Worm (Caenorhabditis elegans): ENCODE data around the gene C44C10.10.
A peak's percentile ranks its signal among the peaks of the same experiment; 100 is the strongest.

C44C10.10 gene

ce11 chrX:11680851-11681250, 9.3 kb upstream of the C44C10.10 start, which contains the start of gene T04F8.7:
Gene T04F8.7, minus strand, starts transcription at chrX:11680980.
- no peak for TF ChIP-seq T26A8.4 (GFP tag; IDR thresholded peaks at IDR 0.05)
- TF ChIP-seq ama-1 (optimal IDR thresholded peaks at IDR 0.05) = no peak
- TF ChIP-seq daf-16 (GFP tag; optimal IDR thresholded peaks at IDR 0.05) = no peak
- TF ChIP-seq daf-16 (tag; optimal IDR thresholded peaks at IDR 0.05) = peak; percentile 87
- TF ChIP-seq F44E2.7 (GFP tag; IDR thresholded peaks at IDR 0.05) = no peak
- no peak for TF ChIP-seq nhr-25 (tag; optimal IDR thresholded peaks at IDR 0.05; ENCODE audit: borderline replicate concordance, insufficient read depth)
- no peak for TF ChIP-seq F49E8.2 (tag; optimal IDR thresholded peaks at IDR 0.05; ENCODE audit: borderline replicate concordance)
- TF ChIP-seq nhr-6 (tag; optimal IDR thresholded peaks at IDR 0.05) = no peak
- TF ChIP-seq snpc-1.2 (GFP tag; IDR thresholded peaks at IDR 0.05) = no peak
- no peak for TF ChIP-seq snpc-4 (tag; optimal IDR thresholded peaks at IDR 0.05)
- TF ChIP-seq tra-1 (GFP tag; IDR thresholded peaks at IDR 0.05) = 0 out of 2 replicates have a peak, but pooled peaks have one; percentile 42
- peak; percentile 38 for TF ChIP-seq nhr-48 (tag; optimal IDR thresholded peaks at IDR 0.05)
- TF ChIP-seq egl-43 (GFP tag; IDR thresholded peaks at IDR 0.05) = no peak
- TF ChIP-seq spr-1 (tag; optimal IDR thresholded peaks at IDR 0.05) = no peak
- TF ChIP-seq mdt-29 (GFP tag; IDR thresholded peaks at IDR 0.05) = no peak
- no peak for TF ChIP-seq php-3 (GFP tag; IDR thresholded peaks at IDR 0.05)
- TF ChIP-seq pha-4 (GFP tag; IDR thresholded peaks at IDR 0.05) = no peak
- TF ChIP-seq pha-4 (tag; optimal IDR thresholded peaks at IDR 0.05) = no peak
- TF ChIP-seq F37D6.2 (tag; optimal IDR thresholded peaks at IDR 0.05) = no peak
- no peak for TF ChIP-seq ZK546.5 (tag; optimal IDR thresholded peaks at IDR 0.05)
- peak; percentile 75 for TF ChIP-seq dve-1 (tag; optimal IDR thresholded peaks at IDR 0.05; ENCODE audit: insufficient read depth)
- TF ChIP-seq nhr-76 (tag; optimal IDR thresholded peaks at IDR 0.05) = no peak
- peak; percentile 66 for TF ChIP-seq nhr-28 (tag; optimal IDR thresholded peaks at IDR 0.05)
- TF ChIP-seq lim-7 (GFP tag; IDR thresholded peaks at IDR 0.05) = no peak
- peak; percentile 13 for TF ChIP-seq nhr-77 (tag; optimal IDR thresholded peaks at IDR 0.05)
- no peak for TF ChIP-seq lin-13 (GFP tag; optimal IDR thresholded peaks at IDR 0.05)
- TF ChIP-seq mep-1 (tag; optimal IDR thresholded peaks at IDR 0.05) = no peak
- TF ChIP-seq mxl-2 (GFP tag; conservative IDR thresholded peaks at IDR 0.05) = no peak
- TF ChIP-seq tag-97 (GFP tag; IDR thresholded peaks at IDR 0.05) = no peak
- no peak for TF ChIP-seq daf-12 (tag; optimal IDR thresholded peaks at IDR 0.05)
- TF ChIP-seq daf-8 (GFP tag; IDR thresholded peaks at IDR 0.05) = no peak
- TF ChIP-seq skn-1 (tag; optimal IDR thresholded peaks at IDR 0.05) = no peak
- no peak for TF ChIP-seq zfp-2 (tag; optimal IDR thresholded peaks at IDR 0.05)
- TF ChIP-seq aly-2 (tag; optimal IDR thresholded peaks at IDR 0.05) = no peak
- no peak for TF ChIP-seq lin-29 (GFP tag; IDR thresholded peaks at IDR 0.05)
- no peak for TF ChIP-seq rbr-2 (tag; optimal IDR thresholded peaks at IDR 0.05)
- TF ChIP-seq nhr-41 (GFP tag; IDR thresholded peaks at IDR 0.05) = 0 out of 2 replicates have a peak, but pooled peaks have one; percentile 13
- no peak for TF ChIP-seq nhr-102 (tag; optimal IDR thresholded peaks at IDR 0.05)
- no peak for TF ChIP-seq vab-7 (GFP tag; IDR thresholded peaks at IDR 0.05)
- TF ChIP-seq saeg-2 (GFP tag; IDR thresholded peaks at IDR 0.05) = no peak
- TF ChIP-seq lin-1 (GFP tag; IDR thresholded peaks at IDR 0.05) = no peak
- no peak for TF ChIP-seq zip-11 (GFP tag; IDR thresholded peaks at IDR 0.05)
- TF ChIP-seq unc-130 (GFP tag; optimal IDR thresholded peaks at IDR 0.05) = no peak
- TF ChIP-seq lin-38 (GFP tag; IDR thresholded peaks at IDR 0.05) = no peak
- TF ChIP-seq ceh-44 (GFP tag; IDR thresholded peaks at IDR 0.05) = no peak
- no peak for TF ChIP-seq ceh-32 (tag; optimal IDR thresholded peaks at IDR 0.05; ENCODE audit: poor library complexity)
- no peak for TF ChIP-seq Y48G9A.11 (GFP tag; IDR thresholded peaks at IDR 0.05)
- peak; percentile 65 for TF ChIP-seq hlh-30 (tag; optimal IDR thresholded peaks at IDR 0.05; ENCODE audit: insufficient read depth)
- TF ChIP-seq dmd-6 (GFP tag; IDR thresholded peaks at IDR 0.05) = peak; percentile 88
- TF ChIP-seq mxl-3 (GFP tag; optimal IDR thresholded peaks at IDR 0.05) = peak; percentile 39
- peak; percentile 95 for TF ChIP-seq aha-1 (tag)
- peak; percentile 50 for TF ChIP-seq pqm-1 (tag; optimal IDR thresholded peaks at IDR 0.05)
- no peak for TF ChIP-seq lsy-2 (tag; optimal IDR thresholded peaks at IDR 0.05)
